Fruit fly (Drosophila melanogaster) whole organism, embryonic: ENCODE measurements around the gene CG15880.

Source experiments
- Adf1 ChIP-seq: fragments of 200-800 bp; sonication (Bioruptor generic); IDR thresholded peaks from 2 replicates; pipeline ENCODE4 v1.3.6; 2022; ENCODE audit warnings: missing biosample characterization, missing genetic modification characterization
- Atf-2 ChIP-seq: fragments of 200-800 bp; sonication (Bioruptor generic); optimal IDR thresholded peaks from 2 replicates; lab custom pipeline; 2016; ENCODE audit warnings: missing biosample characterization, missing genetic modification characterization
- Atf6 ChIP-seq: fragments of 200-800 bp; sonication (Bioruptor generic); IDR thresholded peaks from 2 replicates; pipeline ENCODE4 v1.3.6; 2022; ENCODE audit warnings: missing biosample characterization, missing genetic modification characterization
- CG11398 ChIP-seq: fragments of 200-800 bp; sonication (Bioruptor generic); optimal IDR thresholded peaks from 2 replicates; lab custom pipeline; 2016; ENCODE audit warnings: missing biosample characterization, missing genetic modification characterization
- CG12236 ChIP-seq: fragments of 200-800 bp; sonication (Bioruptor generic); optimal IDR thresholded peaks from 2 replicates; lab custom pipeline; 2016; ENCODE audit warnings: missing biosample characterization, missing genetic modification characterization
- CG13296 ChIP-seq: fragments of 200-800 bp; sonication (Bioruptor generic); optimal IDR thresholded peaks from 3 replicates; lab custom pipeline; 2018; ENCODE audit warnings: missing biosample characterization, mild to moderate bottlenecking, missing genetic modification characterization
- CG14050 ChIP-seq: fragments of 200-800 bp; sonication (Bioruptor generic); IDR thresholded peaks from 3 replicates; pipeline ENCODE4 v1.3.6; 2022; ENCODE audit warnings: missing biosample characterization, missing genetic modification characterization
- CG14965 ChIP-seq: fragments of 200-800 bp; sonication (Bioruptor generic); optimal IDR thresholded peaks from 2 replicates; lab custom pipeline; 2016; ENCODE audit warnings: missing biosample characterization, missing genetic modification characterization, borderline replicate concordance
- CG16863 ChIP-seq: fragments of 200-800 bp; sonication (Bioruptor generic); optimal IDR thresholded peaks from 3 replicates; lab custom pipeline; 2016; ENCODE audit warnings: missing biosample characterization, missing genetic modification characterization
- CG17802 ChIP-seq: fragments of 200-800 bp; sonication (Bioruptor generic); optimal IDR thresholded peaks from 2 replicates; lab custom pipeline; 2018; ENCODE audit warnings: missing biosample characterization, mild to moderate bottlenecking, missing genetic modification characterization, moderate library complexity
- CG1792 ChIP-seq: fragments of 200-800 bp; sonication (Bioruptor generic); optimal IDR thresholded peaks from 2 replicates; lab custom pipeline; 2016; ENCODE audit warnings: missing biosample characterization, missing genetic modification characterization
- CG18476 ChIP-seq: fragments of 200-800 bp; sonication (Bioruptor generic); optimal IDR thresholded peaks from 2 replicates; lab custom pipeline; 2016; ENCODE audit warnings: missing biosample characterization, mild to moderate bottlenecking, missing genetic modification characterization
- CG18764 ChIP-seq: fragments of 200-800 bp; sonication (Bioruptor generic); optimal IDR thresholded peaks from 3 replicates; lab custom pipeline; 2016; ENCODE audit warnings: missing biosample characterization, missing genetic modification characterization
- CG2202 ChIP-seq: fragments of 200-800 bp; sonication (Bioruptor generic); optimal IDR thresholded peaks from 2 replicates; lab custom pipeline; 2018; ENCODE audit warnings: missing biosample characterization, mild to moderate bottlenecking, missing genetic modification characterization
- CG2875 ChIP-seq: fragments of 200-800 bp; sonication (Bioruptor generic); optimal IDR thresholded peaks from 2 replicates; lab custom pipeline; 2017; ENCODE audit warnings: missing biosample characterization, mild to moderate bottlenecking, missing genetic modification characterization, missing genetic modification reagents
- CG30020 ChIP-seq: fragments of 200-800 bp; optimal IDR thresholded peaks from 2 replicates; lab custom pipeline; 2019; ENCODE audit warnings: missing biosample characterization, mild to moderate bottlenecking, missing genetic modification characterization, moderate library complexity
- CG31441 ChIP-seq: fragments of 200-800 bp; sonication (Bioruptor generic); IDR thresholded peaks from 2 replicates; pipeline ENCODE4 v1.3.6; 2022; ENCODE audit warnings: missing biosample characterization, missing genetic modification characterization
- CG32772 ChIP-seq: fragments of 200-800 bp; sonication (Bioruptor generic); IDR thresholded peaks from 2 replicates; pipeline ENCODE4 v1.3.6; 2022; ENCODE audit warnings: missing biosample characterization, missing genetic modification characterization
- CG34224 ChIP-seq: fragments of 200-800 bp; sonication (Bioruptor generic); IDR thresholded peaks from 3 replicates; pipeline ENCODE4 v1.3.6; 2022; ENCODE audit warnings: missing biosample characterization, missing genetic modification characterization; ENCODE audit not compliant: partially characterized antibody
- CG3726 ChIP-seq: fragments of 200-800 bp; sonication (Bioruptor generic); IDR thresholded peaks from 3 replicates; pipeline ENCODE4, ENCODE4 v1.3.6; 2022; ENCODE audit warnings: missing biosample characterization, missing genetic modification characterization
- CG3847 ChIP-seq: fragments of 200-800 bp; sonication (Bioruptor generic); IDR thresholded peaks from 2 replicates; pipeline ENCODE4 v1.3.6; 2022; ENCODE audit warnings: missing biosample characterization, missing genetic modification characterization
- CG4282 ChIP-seq: fragments of 200-800 bp; sonication (Bioruptor generic); optimal IDR thresholded peaks from 2 replicates; lab custom pipeline; 2016; ENCODE audit warnings: missing biosample characterization, missing genetic modification characterization
- CG4404 ChIP-seq: fragments of 200-800 bp; sonication (Bioruptor generic); IDR thresholded peaks from 2 replicates; pipeline ENCODE4 v1.3.6; 2022; ENCODE audit warnings: missing biosample characterization, missing genetic modification characterization
- CG5245 ChIP-seq: fragments of 200-800 bp; sonication (Bioruptor generic); optimal IDR thresholded peaks from 3 replicates; lab custom pipeline; 2016; ENCODE audit warnings: missing biosample characterization, missing genetic modification characterization
- CG8388 ChIP-seq: fragments of 200-800 bp; sonication (Bioruptor generic); optimal IDR thresholded peaks from 2 replicates; lab custom pipeline; 2019; ENCODE audit warnings: missing biosample characterization, mild to moderate bottlenecking, missing genetic modification characterization, moderate library complexity
- Fer2 ChIP-seq: fragments of 200-800 bp; sonication (Bioruptor generic); optimal IDR thresholded peaks from 2 replicates; lab custom pipeline; 2018; ENCODE audit warnings: missing biosample characterization, mild to moderate bottlenecking, missing genetic modification characterization, moderate library complexity
- HLHmδ ChIP-seq: fragments of 200-800 bp; sonication (Bioruptor generic); optimal IDR thresholded peaks from 2 replicates; lab custom pipeline; 2018; ENCODE audit warnings: missing biosample characterization, mild to moderate bottlenecking, missing genetic modification characterization, moderate library complexity
- Hmx ChIP-seq: fragments of 200-800 bp; sonication (Bioruptor generic); optimal IDR thresholded peaks from 2 replicates; lab custom pipeline; 2016; ENCODE audit warnings: missing biosample characterization, missing genetic modification characterization
- Hsf ChIP-seq: fragments of 200-800 bp; sonication (Bioruptor generic); optimal IDR thresholded peaks from 3 replicates; lab custom pipeline; 2016; ENCODE audit warnings: missing biosample characterization, missing genetic modification characterization
- Lim3 ChIP-seq: fragments of 200-800 bp; sonication (Bioruptor generic); IDR thresholded peaks from 2 replicates; pipeline ENCODE4 v1.3.6; 2022; ENCODE audit warnings: missing biosample characterization, missing genetic modification characterization
- Mad ChIP-seq: fragments of 200-800 bp; sonication (Bioruptor generic); optimal IDR thresholded peaks from 2 replicates; lab custom pipeline; 2016; ENCODE audit warnings: missing biosample characterization, missing genetic modification characterization
- NC2α ChIP-seq: fragments of 200-800 bp; sonication (Bioruptor generic); optimal IDR thresholded peaks from 2 replicates; lab custom pipeline; 2016; ENCODE audit warnings: missing biosample characterization, missing genetic modification characterization
- Oli ChIP-seq: fragments of 200-800 bp; sonication (Bioruptor generic); optimal IDR thresholded peaks from 2 replicates; lab custom pipeline; 2018; ENCODE audit warnings: missing biosample characterization, mild to moderate bottlenecking, missing genetic modification characterization, moderate library complexity
- bcd ChIP-seq: fragments of 200-800 bp; sonication (Bioruptor generic); optimal IDR thresholded peaks from 2 replicates; lab custom pipeline; 2017; ENCODE audit warnings: missing biosample characterization, mild to moderate bottlenecking, missing genetic modification characterization
- caup ChIP-seq: fragments of 200-800 bp; sonication (Bioruptor generic); optimal IDR thresholded peaks from 3 replicates; lab custom pipeline; 2017; ENCODE audit warnings: missing biosample characterization, mild to moderate bottlenecking, missing genetic modification characterization, moderate library complexity; ENCODE audit not compliant: severe bottlenecking
- danr ChIP-seq: fragments of 200-800 bp; sonication (Bioruptor generic); IDR thresholded peaks from 2 replicates; pipeline ENCODE4 v1.3.6; 2022; ENCODE audit warnings: missing biosample characterization, missing genetic modification characterization
- hb ChIP-seq: fragments of 200-800 bp; sonication (Bioruptor generic); IDR thresholded peaks from 3 replicates; pipeline ENCODE4 v1.3.6; 2022; ENCODE audit warnings: missing biosample characterization, missing genetic modification characterization; ENCODE audit not compliant: partially characterized antibody
- klu ChIP-seq: fragments of 200-800 bp; sonication (Bioruptor generic); IDR thresholded peaks from 2 replicates; pipeline ENCODE4 v1.3.6; 2022; ENCODE audit warnings: missing biosample characterization, missing genetic modification characterization
- lmd ChIP-seq: fragments of 200-800 bp; sonication (Bioruptor generic); IDR thresholded peaks from 2 replicates; pipeline ENCODE4 v1.3.6; 2022; ENCODE audit warnings: missing biosample characterization, missing genetic modification characterization
- mld ChIP-seq: fragments of 200-800 bp; sonication (Bioruptor generic); IDR thresholded peaks from 3 replicates; pipeline ENCODE4 v1.3.6; 2022; ENCODE audit warnings: missing biosample characterization, missing genetic modification characterization; ENCODE audit not compliant: partially characterized antibody
- onecut ChIP-seq: fragments of 200-800 bp; sonication (Bioruptor generic); IDR thresholded peaks from 2 replicates; pipeline ENCODE4 v1.3.6; 2022; ENCODE audit warnings: missing biosample characterization, missing genetic modification characterization
- salm ChIP-seq: fragments of 200-800 bp; sonication (Bioruptor generic); optimal IDR thresholded peaks from 2 replicates; lab custom pipeline; 2018; ENCODE audit warnings: missing biosample characterization, mild to moderate bottlenecking, missing genetic modification characterization
- schlank ChIP-seq: fragments of 200-800 bp; sonication (Bioruptor generic); optimal IDR thresholded peaks from 2 replicates; lab custom pipeline; 2018; ENCODE audit warnings: missing biosample characterization, mild to moderate bottlenecking, missing genetic modification characterization
- sim ChIP-seq: fragments of 200-800 bp; sonication (Bioruptor generic); IDR thresholded peaks from 2 replicates; pipeline ENCODE4 v1.3.6; 2022; ENCODE audit warnings: missing biosample characterization, missing genetic modification characterization
- sima ChIP-seq: fragments of 200-800 bp; sonication (Bioruptor generic); optimal IDR thresholded peaks from 2 replicates; lab custom pipeline; 2016; ENCODE audit warnings: missing biosample characterization, missing genetic modification characterization
- sqz ChIP-seq: fragments of 200-800 bp; sonication (Bioruptor generic); optimal IDR thresholded peaks from 3 replicates; lab custom pipeline; 2018; ENCODE audit warnings: missing biosample characterization, mild to moderate bottlenecking, missing genetic modification characterization
- ssp ChIP-seq: fragments of 200-800 bp; sonication (Bioruptor generic); IDR thresholded peaks from 2 replicates; pipeline ENCODE4 v1.3.6; 2022; ENCODE audit warnings: missing biosample characterization, missing genetic modification characterization
- tin ChIP-seq: fragments of 200-800 bp; sonication (Bioruptor generic); optimal IDR thresholded peaks from 3 replicates; lab custom pipeline; 2016; ENCODE audit warnings: missing biosample characterization, missing genetic modification characterization
- toy ChIP-seq: fragments of 200-800 bp; sonication (Bioruptor generic); IDR thresholded peaks from 2 replicates; pipeline ENCODE4 v1.3.6; 2022; ENCODE audit warnings: missing biosample characterization, missing genetic modification characterization
- ttk ChIP-seq: fragments of 200-800 bp; sonication (Bioruptor generic); IDR thresholded peaks from 2 replicates; pipeline ENCODE4 v2.1.2; 2022; ENCODE audit warnings: missing biosample characterization, missing genetic modification characterization
- usp ChIP-seq: fragments of >200 bp; optimal IDR thresholded peaks from 2 replicates; lab custom pipeline; 2017; ENCODE audit warnings: missing biosample characterization, missing genetic modification characterization

CG15880 gene

dm6 chr2L:857897-858517 lies 40.3 kb upstream of the CG15880 start (continued):
- TF ChIP-seq Oli (tag; lab: Kevin White, UChicago) (peak; percentile 48), ssp (GFP tag; lab: Robert Waterston, UW) (0 out of 2 replicates have a peak, but pooled peaks have one; percentile 12), toy (GFP tag; lab: Robert Waterston, UW) (no peak), CG4404 (GFP tag; lab: Robert Waterston, UW) (no peak), danr (peak; percentile 39), CG30020 (no peak), mld (no peak), CG31441 (GFP tag; lab: Robert Waterston, UW) (peak; percentile 38; the same call in 1 of the 2 replicates), CG12236 (GFP tag; lab: Kevin White, UChicago) (no peak), salm (peak; percentile 33), CG16863 (GFP tag; lab: Kevin White, UChicago) (peak; percentile 43), Lim3 (no peak; the same call in 1 of the 2 replicates), CG14050 (GFP tag; lab: Robert Waterston, UW) (no peak), usp (GFP tag; lab: Kevin White, UChicago) (no peak), sim (GFP tag; lab: Robert Waterston, UW) (no peak), onecut (0 out of 2 replicates have a peak, but pooled peaks have one; percentile 13), CG2875 (peak; percentile 25), tin (peak; percentile 23), CG1792 (GFP tag; lab: Kevin White, UChicago) (no peak), Hmx (GFP tag; lab: Kevin White, UChicago) (no peak), Atf6 (GFP tag; lab: Robert Waterston, UW) (peak; percentile 75; the same call in 1 of the 2 replicates), Fer2 (tag; lab: Kevin White, UChicago) (no peak), CG8388 (peak; percentile 33), NC2α (no peak), HLHmδ (GFP tag; lab: Kevin White, UChicago) (no peak), bcd (GFP tag; lab: Kevin White, UChicago) (no peak), CG13296 (GFP tag; lab: Kevin White, UChicago) (no peak), Adf1 (GFP tag; lab: Robert Waterston, UW) (no peak), CG3847 (GFP tag; lab: Robert Waterston, UW) (peak; percentile 51; the same call in 1 of the 2 replicates), CG14965 (GFP tag; lab: Kevin White, UChicago) (no peak), klu (no peak), Atf-2 (GFP tag; lab: Kevin White, UChicago) (peak; percentile 33), CG11398 (GFP tag; lab: Kevin White, UChicago) (peak; percentile 9), sqz (GFP tag; lab: Kevin White, UChicago) (peak; percentile 7), ttk (GFP tag; lab: Robert Waterston, UW) (peak; percentile 59), CG4282 (GFP tag; lab: Kevin White, UChicago) (no peak), caup (GFP tag; lab: Kevin White, UChicago) (peak; percentile 37), CG32772 (GFP tag; lab: Robert Waterston, UW) (peak; percentile 51; the same call in 1 of the 2 replicates), schlank (tag; lab: Kevin White, UChicago) (no peak), Hsf (GFP tag; lab: Kevin White, UChicago) (peak; percentile 53), CG5245 (no peak), sima (no peak), CG3726 (no peak), lmd (GFP tag; lab: Robert Waterston, UW) (peak; percentile 44), CG17802 (no peak), CG18764 (GFP tag; lab: Kevin White, UChicago) (no peak), CG34224 (GFP tag; lab: Robert Waterston, UW) (no peak), CG18476 (no peak), hb (GFP tag; lab: Robert Waterston, UW) (no peak), Mad (GFP tag; lab: Kevin White, UChicago) (no peak), CG2202 (no peak)
